Fruit fly (Drosophila melanogaster): ENCODE measurements around the gene CG32971.

Gene CG32971

DNA sequence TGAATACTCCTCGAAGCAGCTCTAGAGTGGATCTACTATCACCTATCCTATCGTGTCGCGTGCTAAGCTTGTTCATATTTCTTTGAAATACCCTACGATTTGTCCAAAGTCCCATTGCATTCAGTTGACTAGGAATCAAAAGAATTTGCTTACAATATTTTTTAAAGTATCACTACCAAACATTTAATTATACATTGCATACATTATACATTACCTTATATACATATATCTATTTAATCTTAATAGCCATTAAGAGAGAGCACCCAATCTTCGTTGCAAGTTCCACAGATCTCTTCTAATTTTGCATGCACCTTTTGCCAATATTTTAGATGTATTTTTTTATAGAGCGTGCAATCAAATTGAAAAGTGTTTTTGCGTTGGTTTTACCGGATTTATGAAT is 44.0 kb downstream of the CG32971 start:
- TF ChIP-seq EcR (GFP tag; optimal IDR thresholded peaks at IDR 0.05), result no peak
- peak; percentile 27; the same call in 1 of the 2 replicates for TF ChIP-seq CG12605 (GFP tag; IDR thresholded peaks at IDR 0.05)
- TF ChIP-seq CG32121 (GFP tag; IDR thresholded peaks at IDR 0.05), result peak; percentile 75
- peak; percentile 78 for TF ChIP-seq CG4496 (GFP tag; IDR thresholded peaks at IDR 0.05)
- no peak for TF ChIP-seq CG15710 (tag; optimal IDR thresholded peaks at IDR 0.05)
- peak; percentile 79 for TF ChIP-seq Ets98B (GFP tag; IDR thresholded peaks at IDR 0.05)
- no peak for TF ChIP-seq Pif1B (GFP tag; optimal IDR thresholded peaks at IDR 0.05)
- TF ChIP-seq CG13204 (GFP tag; optimal IDR thresholded peaks at IDR 0.05), result no peak

DNA sequence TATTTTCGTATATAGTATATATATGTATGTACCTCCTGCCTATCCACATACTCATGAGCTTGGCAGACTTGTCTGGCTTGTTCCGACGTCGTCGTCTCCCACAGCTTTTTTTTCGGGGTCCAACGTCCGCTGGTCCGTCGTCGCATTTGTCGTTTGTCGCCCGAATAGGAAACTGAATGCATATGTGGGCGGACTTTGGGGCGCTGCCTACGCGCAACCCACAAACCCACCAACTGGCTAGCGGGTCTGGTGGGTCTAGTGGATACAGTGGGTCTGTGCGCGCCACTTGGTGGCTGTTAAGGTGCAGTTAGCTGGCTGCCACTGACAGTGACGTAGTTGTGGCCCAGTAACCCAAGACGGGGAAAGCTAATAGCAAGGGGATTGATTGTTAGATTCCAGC is 44.4 kb downstream of the CG32971 start:
- TF ChIP-seq fd96Ca (GFP tag; IDR thresholded peaks at IDR 0.05) (no peak), CG13204 (GFP tag; optimal IDR thresholded peaks at IDR 0.05) (no peak), CG32121 (GFP tag; IDR thresholded peaks at IDR 0.05) (no peak), CG10348 (GFP tag; IDR thresholded peaks at IDR 0.05) (no peak), gl (tag; optimal IDR thresholded peaks at IDR 0.05) (no peak), CG17806 (tag; optimal IDR thresholded peaks at IDR 0.05) (no peak), Ets98B (GFP tag; IDR thresholded peaks at IDR 0.05) (no peak; the same call in 1 of the 2 replicates), CG4496 (GFP tag; IDR thresholded peaks at IDR 0.05) (no peak), rn (GFP tag; IDR thresholded peaks at IDR 0.05) (no peak), CG8159 (tag; optimal IDR thresholded peaks at IDR 0.05) (no peak), D1 (tag; optimal IDR thresholded peaks at IDR 0.05) (no peak), Pif1B (GFP tag; optimal IDR thresholded peaks at IDR 0.05) (no peak), Snoo (tag; optimal IDR thresholded peaks at IDR 0.05) (no peak), CG15710 (tag; optimal IDR thresholded peaks at IDR 0.05) (no peak), CG8301 (tag; optimal IDR thresholded peaks at IDR 0.05) (no peak), CG12605 (GFP tag; IDR thresholded peaks at IDR 0.05) (no peak), CG34367 (tag; optimal IDR thresholded peaks at IDR 0.05) (no peak)

Measured in whole organism, pupa.